Worm (Caenorhabditis elegans) whole organism, L4 larva: Measurements from ENCODE around the gene F55B11.6.

ENCODE experiments used
- F49E8.2 ChIP-seq: sonication (generic microtip); optimal IDR thresholded peaks from 2 replicates; lab custom pipeline; 2016; ENCODE audit warnings: missing compliant biosample characterization, mild to moderate bottlenecking, missing genetic modification characterization, borderline replicate concordance
- T20F7.1 ChIP-seq: fragments of 200-800 bp; sonication (Bioruptor generic); optimal IDR thresholded peaks from 2 replicates; lab custom pipeline; 2018; ENCODE audit warnings: mild to moderate bottlenecking, missing genetic modification characterization, missing compliant biosample characterization
- ZK337.2 ChIP-seq: fragments of 200-800 bp; sonication (Bioruptor generic); IDR thresholded peaks from 2 replicates; pipeline ENCODE4 v1.3.6; 2022; ENCODE audit warnings: missing genetic modification reagents, missing genetic modification characterization, missing compliant biosample characterization
- ZK546.5 ChIP-seq, 2 experiments: sonication (generic microtip); optimal IDR thresholded peaks; 2 replicates each; lab custom pipeline; 2017; ENCODE audit warnings: missing biosample characterization in 2 of 2, missing genetic modification characterization in 2 of 2
- aha-1 ChIP-seq: fragments of 150-350 bp; peaks from one replicate; lab custom pipeline; 2014; ENCODE audit warnings: missing biosample characterization, missing genetic modification characterization
- arid-1 ChIP-seq: fragments of 200-800 bp; sonication (Bioruptor generic); conservative IDR thresholded peaks from 2 replicates; pipeline ENCODE4 v1.3.6; 2022; ENCODE audit warnings: missing genetic modification reagents, missing genetic modification characterization, missing compliant biosample characterization
- ceh-20 ChIP-seq: fragments of 200-800 bp; sonication (Bioruptor generic); IDR thresholded peaks from 2 replicates; pipeline ENCODE4 v1.3.6; 2022; ENCODE audit warnings: missing genetic modification reagents, missing genetic modification characterization, missing compliant biosample characterization
- ceh-32 ChIP-seq: sonication (generic microtip); optimal IDR thresholded peaks from 2 replicates; lab custom pipeline; 2016; ENCODE audit warnings: mild to moderate bottlenecking, missing genetic modification characterization, missing compliant biosample characterization; ENCODE audit not compliant: poor library complexity
- ceh-62 ChIP-seq: sonication (generic microtip); optimal IDR thresholded peaks from 2 replicates; lab custom pipeline; 2017; ENCODE audit warnings: missing biosample characterization, missing genetic modification characterization
- ceh-82 ChIP-seq: sonication (generic microtip); optimal IDR thresholded peaks from 2 replicates; lab custom pipeline; 2017; ENCODE audit warnings: missing biosample characterization, missing genetic modification characterization
- cey-2 ChIP-seq: sonication (generic microtip); optimal IDR thresholded peaks from 3 replicates; lab custom pipeline; 2017; ENCODE audit warnings: missing genetic modification characterization, mild to moderate bottlenecking, missing compliant biosample characterization, antibody characterized with exemption, borderline replicate concordance; ENCODE audit not compliant: insufficient read depth
- ctbp-1 ChIP-seq: fragments of 200-800 bp; sonication (Bioruptor generic); IDR thresholded peaks from 2 replicates; pipeline ENCODE4 v1.3.6; 2022; ENCODE audit warnings: missing genetic modification reagents, missing genetic modification characterization, missing compliant biosample characterization
- dve-1 ChIP-seq: sonication (generic microtip); optimal IDR thresholded peaks from 2 replicates; lab custom pipeline; 2017; ENCODE audit warnings: antibody characterized with exemption, mild to moderate bottlenecking, missing genetic modification characterization, missing compliant biosample characterization; ENCODE audit not compliant: insufficient read depth
- egl-43 ChIP-seq: fragments of 200-800 bp; sonication (Bioruptor generic); IDR thresholded peaks from 2 replicates; pipeline ENCODE4 v1.3.6; 2022; ENCODE audit warnings: missing genetic modification reagents, missing genetic modification characterization, missing compliant biosample characterization
- fkh-10 ChIP-seq: fragments of 150-350 bp; optimal IDR thresholded peaks from 2 replicates; lab custom pipeline; 2014; ENCODE audit warnings: missing biosample characterization, missing genetic modification reagents, missing genetic modification characterization
- gei-8 ChIP-seq: fragments of 200-800 bp; sonication (Bioruptor generic); optimal IDR thresholded peaks from 2 replicates; lab custom pipeline; 2018; ENCODE audit warnings: mild to moderate bottlenecking, missing genetic modification characterization, missing compliant biosample characterization
- hlh-11 ChIP-seq: fragments of 200-800 bp; sonication (Bioruptor generic); optimal IDR thresholded peaks from 2 replicates; lab custom pipeline; 2018; ENCODE audit warnings: mild to moderate bottlenecking, missing genetic modification characterization, missing compliant biosample characterization
- jun-1 ChIP-seq: fragments of 150-350 bp; optimal IDR thresholded peaks from 2 replicates; lab custom pipeline; 2014; ENCODE audit warnings: missing biosample characterization, missing genetic modification reagents, missing genetic modification characterization
- lin-13 ChIP-seq: fragments of 150-350 bp; optimal IDR thresholded peaks from 2 replicates; lab custom pipeline; 2014; ENCODE audit warnings: missing biosample characterization, missing genetic modification reagents, missing genetic modification characterization
- lin-15B ChIP-seq: fragments of 150-350 bp; sonication (generic microtip); optimal IDR thresholded peaks from 3 replicates; lab custom pipeline; 2014; ENCODE audit warnings: missing biosample characterization, missing genetic modification characterization
- lin-38 ChIP-seq: fragments of 200-800 bp; sonication (Bioruptor generic); IDR thresholded peaks from 2 replicates; pipeline ENCODE4 v1.3.6; 2022; ENCODE audit warnings: missing genetic modification reagents, missing genetic modification characterization, missing compliant biosample characterization
- lsy-2 ChIP-seq, 2 experiments: fragments of 150-350 bp in 1 of 2; sonication (generic microtip) in 1 of 2; optimal IDR thresholded peaks; 2 replicates each; lab custom pipeline; 2014 to 2017; ENCODE audit warnings: missing biosample characterization in 2 of 2, missing genetic modification characterization in 2 of 2
- mdl-1 ChIP-seq, 2 experiments: fragments of 150-350 bp in 1 of 2; sonication (generic microtip) in 1 of 2; optimal IDR thresholded peaks; 2 replicates each; lab custom pipeline; 2014 to 2017; ENCODE audit warnings: missing biosample characterization in 2 of 2, missing genetic modification characterization in 2 of 2
- mdt-29 ChIP-seq: fragments of 200-800 bp; sonication (Bioruptor generic); IDR thresholded peaks from 2 replicates; pipeline ENCODE4 v1.3.6; 2022; ENCODE audit warnings: missing genetic modification reagents, missing genetic modification characterization, missing compliant biosample characterization
- mep-1 ChIP-seq: fragments of 150-350 bp; sonication (generic microtip); optimal IDR thresholded peaks from 3 replicates; lab custom pipeline; 2014; ENCODE audit warnings: missing biosample characterization, missing genetic modification characterization
- mes-2 ChIP-seq: sonication (generic microtip); optimal IDR thresholded peaks from 2 replicates; lab custom pipeline; 2016; ENCODE audit warnings: missing genotype, mild to moderate bottlenecking, missing genetic modification characterization, missing compliant biosample characterization; ENCODE audit not compliant: poor library complexity, severe bottlenecking
- mxl-3 ChIP-seq: fragments of 200-800 bp; sonication (Bioruptor generic); optimal IDR thresholded peaks from 2 replicates; lab custom pipeline; 2018; ENCODE audit warnings: mild to moderate bottlenecking, missing genetic modification characterization, missing compliant biosample characterization
- nhr-102 ChIP-seq: sonication (generic microtip); optimal IDR thresholded peaks from 2 replicates; lab custom pipeline; 2016; ENCODE audit warnings: mild to moderate bottlenecking, missing genetic modification characterization, moderate library complexity, missing compliant biosample characterization
- nhr-237 ChIP-seq: sonication (generic microtip); optimal IDR thresholded peaks from 2 replicates; lab custom pipeline; 2017; ENCODE audit warnings: missing biosample characterization, missing genetic modification characterization
- nhr-25 ChIP-seq: sonication (generic microtip); optimal IDR thresholded peaks from 2 replicates; lab custom pipeline; 2017; ENCODE audit warnings: missing genetic modification characterization, mild to moderate bottlenecking, missing compliant biosample characterization, antibody characterized with exemption, moderate library complexity, borderline replicate concordance; ENCODE audit not compliant: insufficient read depth
- nhr-48 ChIP-seq: sonication (generic microtip); optimal IDR thresholded peaks from 2 replicates; lab custom pipeline; 2016; ENCODE audit warnings: mild to moderate bottlenecking, missing genetic modification characterization, missing compliant biosample characterization
- nhr-6 ChIP-seq: fragments of 150-350 bp; optimal IDR thresholded peaks from 2 replicates; lab custom pipeline; 2014; ENCODE audit warnings: missing biosample characterization, missing genetic modification characterization
- saeg-2 ChIP-seq: fragments of 200-800 bp; sonication (Bioruptor generic); IDR thresholded peaks from 2 replicates; pipeline ENCODE4 v1.3.6; 2022; ENCODE audit warnings: missing genetic modification reagents, missing genetic modification characterization, missing compliant biosample characterization
- snpc-1.2 ChIP-seq: fragments of 200-800 bp; sonication (Bioruptor generic); IDR thresholded peaks from 2 replicates; pipeline ENCODE4 v1.3.6; 2022; ENCODE audit warnings: missing genetic modification reagents, missing genetic modification characterization, missing compliant biosample characterization
- snpc-4 ChIP-seq: fragments of 150-350 bp; optimal IDR thresholded peaks from 2 replicates; lab custom pipeline; 2014; ENCODE audit warnings: missing biosample characterization, missing genetic modification characterization
- spr-3 ChIP-seq: fragments of 200-800 bp; sonication (Bioruptor generic); optimal IDR thresholded peaks from 2 replicates; lab custom pipeline; 2018; ENCODE audit warnings: mild to moderate bottlenecking, missing genetic modification characterization, missing compliant biosample characterization
- tag-97 ChIP-seq: fragments of 200-800 bp; sonication (Bioruptor generic); IDR thresholded peaks from 2 replicates; pipeline ENCODE4 v1.3.6; 2022; ENCODE audit warnings: missing genetic modification characterization, missing compliant biosample characterization
- tra-1 ChIP-seq: fragments of 200-800 bp; sonication (Bioruptor generic); IDR thresholded peaks from 2 replicates; pipeline ENCODE4 v1.3.6; 2022; ENCODE audit warnings: missing genetic modification reagents, missing genetic modification characterization, missing compliant biosample characterization
- unc-39 ChIP-seq: sonication (generic microtip); optimal IDR thresholded peaks from 2 replicates; lab custom pipeline; 2017; ENCODE audit warnings: missing biosample characterization, missing genetic modification characterization
- unc-62 ChIP-seq, 3 experiments: fragments of 150-350 bp in 1 of 3; sonication (generic microtip); optimal IDR thresholded peaks in 2 of 3; peaks in 1 of 3; 1 replicate in 1 of 3; 2 replicates in 2 of 3; lab custom pipeline; 2014 to 2017; ENCODE audit warnings: missing biosample characterization in 3 of 3, missing genetic modification characterization in 3 of 3, missing genetic modification reagents in 3 of 3, missing genotype in 1 of 3
- vab-7 ChIP-seq: fragments of 200-800 bp; sonication (Bioruptor generic); IDR thresholded peaks from 2 replicates; pipeline ENCODE4 v1.3.6; 2022; ENCODE audit warnings: missing genetic modification reagents, missing genetic modification characterization, missing compliant biosample characterization
- zfp-2 ChIP-seq: sonication (generic microtip); optimal IDR thresholded peaks from 2 replicates; lab custom pipeline; 2016; ENCODE audit warnings: mild to moderate bottlenecking, missing genetic modification characterization, missing compliant biosample characterization
- zfp-3 ChIP-seq: fragments of 200-800 bp; sonication (Bioruptor generic); conservative IDR thresholded peaks from 2 replicates; pipeline ENCODE4 v1.3.6; 2022; ENCODE audit warnings: missing genetic modification reagents, missing genetic modification characterization, missing compliant biosample characterization
- zip-2 ChIP-seq: fragments of 150-350 bp; optimal IDR thresholded peaks from 2 replicates; lab custom pipeline; 2014; ENCODE audit warnings: missing biosample characterization, missing genetic modification characterization

Gene F55B11.6

ce11 chrIV:14417128-14417527 is at the start of gene F55B11.6:
TSS of gene F55B11.6 (minus strand) at chrIV:14417228.
- no peak for TF ChIP-seq nhr-25 (tag; lab: Kevin White, UChicago)
- TF ChIP-seq lsy-2 (tag; optimal IDR thresholded peaks at IDR 0.05; lab: Kevin White, UChicago): no peak
- no peak for TF ChIP-seq ZK546.5 (tag; optimal IDR thresholded peaks at IDR 0.05; lab: Kevin White, UChicago)
- TF ChIP-seq tag-97 (GFP tag; lab: Robert Waterston, UW): no peak
- TF ChIP-seq gei-8 (GFP tag; lab: Kevin White, UChicago): no peak
- no peak for TF ChIP-seq spr-3 (GFP tag; lab: Kevin White, UChicago)

ce11 chrIV:14466048-14466447 is 49.0 kb upstream of the F55B11.6 start:
- TF ChIP-seq snpc-1.2 (GFP tag; lab: Robert Waterston, UW) (no peak), aha-1 (tag; lab: Kevin White, UChicago) (peak; percentile 72), zip-2 (no peak), spr-3 (GFP tag; lab: Kevin White, UChicago) (no peak), unc-62 (GFP tag; optimal IDR thresholded peaks at IDR 0.05 in 1 of 2; lab: Kevin White, UChicago) (no peak), unc-62 (tag; optimal IDR thresholded peaks at IDR 0.05; lab: Kevin White, UChicago) (no peak), ZK337.2 (GFP tag; lab: Robert Waterston, UW) (no peak)
- TF ChIP-seq, all 104 proteins: peak for 1

- peak; percentile 79 for TF ChIP-seq lin-15B
- TF ChIP-seq nhr-48 (tag; lab: Kevin White, UChicago): peak; percentile 60
- TF ChIP-seq nhr-102 (tag; lab: Kevin White, UChicago): peak; percentile 84
- 0 out of 2 replicates have a peak, but pooled peaks have one; percentile 53 for TF ChIP-seq mdt-29
- TF ChIP-seq lin-13 (GFP tag; lab: Kevin White, UChicago): peak; percentile 97
- peak; percentile 88 for TF ChIP-seq arid-1 (GFP tag; lab: Robert Waterston, UW)
- peak; percentile 88 for TF ChIP-seq jun-1
- no peak for TF ChIP-seq nhr-237 (tag; lab: Kevin White, UChicago)
- 0 out of 2 replicates have a peak, but pooled peaks have one; percentile 54 for TF ChIP-seq saeg-2 (GFP tag; lab: Robert Waterston, UW)
- peak in 1 of 2 experiments; percentile 75 for TF ChIP-seq unc-62 (GFP tag; optimal IDR thresholded peaks at IDR 0.05 in 1 of 2; lab: Kevin White, UChicago)
- TF ChIP-seq unc-62 (tag; optimal IDR thresholded peaks at IDR 0.05; lab: Kevin White, UChicago): no peak
- peak; percentile 100 for TF ChIP-seq T20F7.1 (GFP tag; lab: Kevin White, UChicago)
- peak; percentile 75; the same call in 1 of the 2 replicates for TF ChIP-seq ceh-20 (GFP tag; lab: Robert Waterston, UW)
- TF ChIP-seq mes-2 (tag; lab: Kevin White, UChicago): peak; percentile 95
- TF ChIP-seq F49E8.2 (tag; lab: Kevin White, UChicago): peak; percentile 46
- TF ChIP-seq mep-1: peak; percentile 97
- no peak for TF ChIP-seq ceh-62 (tag; lab: Kevin White, UChicago)
- no peak for TF ChIP-seq ceh-32
- TF ChIP-seq mxl-3 (GFP tag; lab: Kevin White, UChicago): peak; percentile 31
- peak; percentile 69 for TF ChIP-seq ctbp-1 (GFP tag; lab: Robert Waterston, UW)
- TF ChIP-seq lin-38 (GFP tag; lab: Robert Waterston, UW): peak; percentile 83
- 0 out of 2 replicates have a peak, but pooled peaks have one; percentile 33 for TF ChIP-seq zfp-3 (GFP tag; lab: Robert Waterston, UW)
- no peak for TF ChIP-seq tag-97 (GFP tag; lab: Robert Waterston, UW)
- peak; percentile 69 for TF ChIP-seq snpc-4 (tag; lab: Kevin White, UChicago)
- peak; percentile 84 for TF ChIP-seq hlh-11
- peak; percentile 99 for TF ChIP-seq dve-1
- peak; percentile 99 for TF ChIP-seq fkh-10 (GFP tag; lab: Kevin White, UChicago)
- 0 out of 2 replicates have a peak, but pooled peaks have one; percentile 39 for TF ChIP-seq vab-7
- no peak for TF ChIP-seq tra-1 (GFP tag; lab: Robert Waterston, UW)
- no peak for TF ChIP-seq gei-8 (GFP tag; lab: Kevin White, UChicago)
- TF ChIP-seq mdl-1 (tag; optimal IDR thresholded peaks at IDR 0.05; lab: Kevin White, UChicago): peak in 1 of 2 experiments; percentile 79
- TF ChIP-seq nhr-6 (tag; lab: Kevin White, UChicago): peak; percentile 96
- TF ChIP-seq cey-2 (tag; lab: Kevin White, UChicago): no peak
- TF ChIP-seq ceh-82 (tag; lab: Kevin White, UChicago): no peak
- TF ChIP-seq zfp-2 (tag; lab: Kevin White, UChicago): peak; percentile 61
- TF ChIP-seq egl-43 (GFP tag; lab: Robert Waterston, UW): no peak; the same call in 1 of the 2 replicates
- no peak for TF ChIP-seq unc-39 (tag; lab: Kevin White, UChicago)
These were observed 47.1 kb upstream of the F55B11.6 start, which contains the start of gene dld-1 for ce11 chrIV:14464065-14464567. TSS of gene dld-1 (plus strand) at chrIV:14464517.
